Worm (Caenorhabditis elegans) whole organism, L4 larva: ENCODE data around the gene hcp-2.

Source experiments
- R02D3.7 ChIP-seq: fragments of 150-350 bp; sonication (generic microtip); optimal IDR thresholded peaks from 3 replicates; lab custom pipeline; 2014; ENCODE audit warnings: missing biosample characterization, missing genetic modification characterization
- arid-1 ChIP-seq: fragments of 200-800 bp; sonication (Bioruptor generic); conservative IDR thresholded peaks from 2 replicates; pipeline ENCODE4 v1.3.6; 2022; ENCODE audit warnings: missing genetic modification reagents, missing genetic modification characterization, missing compliant biosample characterization
- egl-27 ChIP-seq: sonication (generic microtip); optimal IDR thresholded peaks from 3 replicates; lab custom pipeline; 2017; ENCODE audit warnings: missing biosample characterization, missing genetic modification reagents, missing genetic modification characterization
- fos-1 ChIP-seq: fragments of 150-350 bp; optimal IDR thresholded peaks from 2 replicates; lab custom pipeline; 2014; ENCODE audit warnings: missing biosample characterization, missing genetic modification characterization
- jun-1 ChIP-seq: fragments of 150-350 bp; optimal IDR thresholded peaks from 2 replicates; lab custom pipeline; 2014; ENCODE audit warnings: missing biosample characterization, missing genetic modification reagents, missing genetic modification characterization
- lim-7 ChIP-seq: fragments of 200-800 bp; sonication (Bioruptor generic); IDR thresholded peaks from 2 replicates; pipeline ENCODE4 v1.3.6; 2022; ENCODE audit warnings: missing genetic modification characterization, missing compliant biosample characterization
- lin-15B ChIP-seq: fragments of 150-350 bp; sonication (generic microtip); optimal IDR thresholded peaks from 3 replicates; lab custom pipeline; 2014; ENCODE audit warnings: missing biosample characterization, missing genetic modification characterization
- mes-2 ChIP-seq: sonication (generic microtip); optimal IDR thresholded peaks from 2 replicates; lab custom pipeline; 2016; ENCODE audit warnings: missing genotype, mild to moderate bottlenecking, missing genetic modification characterization, missing compliant biosample characterization; ENCODE audit not compliant: poor library complexity, severe bottlenecking
- nhr-28 ChIP-seq: fragments of 150-350 bp; optimal IDR thresholded peaks from 2 replicates; lab custom pipeline; 2014; ENCODE audit warnings: missing biosample characterization, missing genetic modification characterization
- nhr-48 ChIP-seq: sonication (generic microtip); optimal IDR thresholded peaks from 2 replicates; lab custom pipeline; 2016; ENCODE audit warnings: mild to moderate bottlenecking, missing genetic modification characterization, missing compliant biosample characterization
- nhr-76 ChIP-seq: fragments of 150-350 bp; optimal IDR thresholded peaks from 2 replicates; lab custom pipeline; 2014; ENCODE audit warnings: missing biosample characterization, missing genetic modification characterization
- unc-62 ChIP-seq, 3 experiments: fragments of 150-350 bp in 1 of 3; sonication (generic microtip); optimal IDR thresholded peaks in 2 of 3; peaks in 1 of 3; 1 replicate in 1 of 3; 2 replicates in 2 of 3; lab custom pipeline; 2014 to 2017; ENCODE audit warnings: missing biosample characterization in 3 of 3, missing genetic modification characterization in 3 of 3, missing genetic modification reagents in 3 of 3, missing genotype in 1 of 3

ce11 chrV:9628603-9629002 is 17.1 kb upstream of the hcp-2 start:
- TF ChIP-seq lim-7 (no peak), jun-1 (tag; lab: Kevin White, UChicago) (no peak), egl-27 (tag; lab: Kevin White, UChicago) (no peak), fos-1 (tag; lab: Kevin White, UChicago) (no peak), nhr-28 (tag; lab: Kevin White, UChicago) (no peak), nhr-48 (tag; lab: Kevin White, UChicago) (no peak), R02D3.7 (tag; lab: Kevin White, UChicago) (no peak), unc-62 (GFP tag; optimal IDR thresholded peaks at IDR 0.05 in 1 of 2; lab: Kevin White, UChicago) (no peak), unc-62 (tag; optimal IDR thresholded peaks at IDR 0.05; lab: Kevin White, UChicago) (no peak), mes-2 (tag; lab: Kevin White, UChicago) (no peak), lin-15B (no peak), nhr-76 (tag; lab: Kevin White, UChicago) (no peak), arid-1 (GFP tag; lab: Robert Waterston, UW) (no peak)
